Fruit fly (Drosophila melanogaster): ENCODE measurements around the gene CG14160.
A peak's percentile ranks its signal among the peaks of the same experiment; 100 is the strongest.

- TF ChIP-seq Hr38 (GFP tag; optimal IDR thresholded peaks at IDR 0.05), result no peak
- peak; percentile 45; the same call in 1 of the 2 replicates for TF ChIP-seq Gug (GFP tag; IDR thresholded peaks at IDR 0.05)
- TF ChIP-seq Blimp-1 (GFP tag; optimal IDR thresholded peaks at IDR 0.05), result no peak
- TF ChIP-seq CG11762 (GFP tag; optimal IDR thresholded peaks at IDR 0.05; ENCODE audit: insufficient read depth), result no peak
- TF ChIP-seq CG15336 (GFP tag; IDR thresholded peaks at IDR 0.05), result no peak
- no peak for TF ChIP-seq topi (GFP tag; optimal IDR thresholded peaks at IDR 0.05)
- TF ChIP-seq CG7368 (GFP tag; optimal IDR thresholded peaks at IDR 0.05), result no peak
- no peak for TF ChIP-seq fd85E (GFP tag; optimal IDR thresholded peaks at IDR 0.05)
- TF ChIP-seq OdsH (GFP tag; optimal IDR thresholded peaks at IDR 0.05), result no peak
- TF ChIP-seq CG6808 (GFP tag; optimal IDR thresholded peaks at IDR 0.05), result no peak
- TF ChIP-seq svp (GFP tag), result peak; percentile 33
- TF ChIP-seq CG6792 (GFP tag; optimal IDR thresholded peaks at IDR 0.05), result no peak
These were observed 21.2 kb upstream of the CG14160 start for dm6 chr3L:10110379-10110778.

Measured in whole organism, prepupa.